Worm (Caenorhabditis elegans) whole organism, L4 larva: ENCODE measurements around the gene catp-2.
"Not testable (repeated sequence)": the region's sequence is repeated elsewhere in the genome, so short reads cannot be mapped to it uniquely, and the experiment has no call there.

Experiments used
- Y5F2A.4 ChIP-seq: fragments of 200-800 bp; sonication (Bioruptor generic); optimal IDR thresholded peaks from 2 replicates; lab custom pipeline; 2018; ENCODE audit warnings: mild to moderate bottlenecking, missing genetic modification characterization, missing compliant biosample characterization
- ama-1 ChIP-seq: fragments of 150-350 bp; optimal IDR thresholded peaks from 2 replicates; lab custom pipeline; 2014; ENCODE audit warnings: inconsistent platforms, mixed read lengths
- ceh-82 ChIP-seq: sonication (generic microtip); optimal IDR thresholded peaks from 2 replicates; lab custom pipeline; 2017; ENCODE audit warnings: missing biosample characterization, missing genetic modification characterization
- dmd-8 ChIP-seq: fragments of 200-800 bp; sonication (Bioruptor generic); IDR thresholded peaks from 2 replicates; pipeline ENCODE4 v1.3.6; 2022; ENCODE audit warnings: missing genetic modification characterization, missing compliant biosample characterization
- dpl-1 ChIP-seq: fragments of 150-350 bp; optimal IDR thresholded peaks from 2 replicates; lab custom pipeline; 2014; ENCODE audit warnings: missing biosample characterization, missing genetic modification reagents, missing genetic modification characterization
- lin-13 ChIP-seq: fragments of 150-350 bp; optimal IDR thresholded peaks from 2 replicates; lab custom pipeline; 2014; ENCODE audit warnings: missing biosample characterization, missing genetic modification reagents, missing genetic modification characterization
- lin-15B ChIP-seq: fragments of 150-350 bp; sonication (generic microtip); optimal IDR thresholded peaks from 3 replicates; lab custom pipeline; 2014; ENCODE audit warnings: missing biosample characterization, missing genetic modification characterization
- unc-62 ChIP-seq, 3 experiments: fragments of 150-350 bp in 1 of 3; sonication (generic microtip); optimal IDR thresholded peaks in 2 of 3; peaks in 1 of 3; 1 replicate in 1 of 3; 2 replicates in 2 of 3; lab custom pipeline; 2014 to 2017; ENCODE audit warnings: missing biosample characterization in 3 of 3, missing genetic modification characterization in 3 of 3, missing genetic modification reagents in 3 of 3, missing genotype in 1 of 3
- zag-1 ChIP-seq: fragments of 150-350 bp; optimal IDR thresholded peaks from 2 replicates; lab custom pipeline; 2014; ENCODE audit warnings: missing biosample characterization, missing genetic modification characterization

DNA sequence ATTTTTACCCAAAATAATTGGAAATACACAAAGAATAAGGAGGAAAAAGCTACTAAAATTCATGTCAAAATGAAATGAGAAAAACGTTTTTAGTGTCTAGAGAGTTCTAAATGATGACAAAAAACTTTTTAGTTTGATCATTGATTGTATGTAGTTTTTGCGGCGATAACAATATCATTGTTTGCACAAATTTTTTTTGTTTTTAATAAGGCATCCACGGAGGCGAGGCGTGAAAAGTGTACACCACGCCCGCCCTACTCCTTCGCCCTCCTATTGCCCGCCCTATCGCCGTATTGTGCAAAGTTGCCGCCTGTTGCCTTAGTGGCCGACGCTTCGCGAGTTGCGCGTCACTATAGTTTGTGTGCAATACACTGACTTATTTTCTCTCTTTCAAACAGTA lies 34.5 kb upstream of the catp-2 start, which contains the start of gene ugt-10:
- not testable (repeated sequence) for TF ChIP-seq ama-1 (lab: Kevin White, UChicago); dpl-1 (GFP tag; lab: Kevin White, UChicago); zag-1 (tag; lab: Kevin White, UChicago); ceh-82 (tag; lab: Kevin White, UChicago); unc-62 (tag; optimal IDR thresholded peaks at IDR 0.05; lab: Kevin White, UChicago); lin-13; Y5F2A.4 (GFP tag; lab: Kevin White, UChicago); lin-15B (tag; lab: Kevin White, UChicago); dmd-8 (GFP tag; lab: Robert Waterston, UW)
- peak in 1 of 2 experiments; percentile 75 for TF ChIP-seq unc-62 (GFP tag; optimal IDR thresholded peaks at IDR 0.05 in 1 of 2; lab: Kevin White, UChicago)
